ENCODE assay signal across 1 fruit fly cellular context in genomic region chr3L:7249167-7249566, dm6.
TF ChIP-seq lines count a peak whose summit lies in the region.

Gene Cdc27 (minus strand): TSS chr3L:7249340.

TF ChIP-seq in whole organism, embryonic, 481 proteins besides CTCF, POLR2A, EP300 and RAD21 (continued from another document and continues in another):
- no peak for TF ChIP-seq jumu (GFP tag; optimal IDR thresholded peaks at IDR 0.05; lab: Kevin White, UChicago)
- TF ChIP-seq schlank (tag; optimal IDR thresholded peaks at IDR 0.05; lab: Kevin White, UChicago) = no peak
- no peak for TF ChIP-seq CG9876 (GFP tag; optimal IDR thresholded peaks at IDR 0.05; lab: Kevin White, UChicago)
- TF ChIP-seq Hsf (GFP tag; optimal IDR thresholded peaks at IDR 0.05; lab: Kevin White, UChicago) = peak; percentile 46
- no peak for TF ChIP-seq CG17328 (GFP tag; IDR thresholded peaks at IDR 0.05; lab: Robert Waterston, UW)
- TF ChIP-seq CG14014 (GFP tag; IDR thresholded peaks at IDR 0.05; lab: Robert Waterston, UW) = no peak
- peak; percentile 79 for TF ChIP-seq Bgb (GFP tag; IDR thresholded peaks at IDR 0.05; lab: Robert Waterston, UW; ENCODE audit: partially characterized antibody)
- TF ChIP-seq zf30C (GFP tag; optimal IDR thresholded peaks at IDR 0.05; lab: Kevin White, UChicago) = peak; percentile 38
- TF ChIP-seq dati (GFP tag; IDR thresholded peaks at IDR 0.05; lab: Robert Waterston, UW) = no peak
- TF ChIP-seq E2f2 (GFP tag; IDR thresholded peaks at IDR 0.05; lab: Robert Waterston, UW) = peak; percentile 43
- no peak for TF ChIP-seq tio (GFP tag; optimal IDR thresholded peaks at IDR 0.05; lab: Kevin White, UChicago)
- no peak for TF ChIP-seq H15 (GFP tag; IDR thresholded peaks at IDR 0.05; lab: Robert Waterston, UW)
- TF ChIP-seq Stat92E (GFP tag; optimal IDR thresholded peaks at IDR 0.05; lab: Kevin White, UChicago) = peak in 1 of 3 experiments; percentile 50
- no peak for TF ChIP-seq en (GFP tag; optimal IDR thresholded peaks at IDR 0.05; lab: Kevin White, UChicago)
- peak; percentile 91 for TF ChIP-seq CG1024 (GFP tag; IDR thresholded peaks at IDR 0.05; lab: Robert Waterston, UW)
- no peak for TF ChIP-seq CG15696 (tag; optimal IDR thresholded peaks at IDR 0.05; lab: Kevin White, UChicago)
- TF ChIP-seq CG8478 (optimal IDR thresholded peaks at IDR 0.05; lab: Kevin White, UChicago) = no peak
- TF ChIP-seq bsh (GFP tag; optimal IDR thresholded peaks at IDR 0.05; lab: Kevin White, UChicago) = peak in 1 of 2 experiments; percentile 36
- TF ChIP-seq cwo (GFP tag; optimal IDR thresholded peaks at IDR 0.05; lab: Kevin White, UChicago) = no peak
- TF ChIP-seq caup (GFP tag; optimal IDR thresholded peaks at IDR 0.05; lab: Kevin White, UChicago; ENCODE audit: severe bottlenecking) = no peak
- TF ChIP-seq CG7839 (tag; optimal IDR thresholded peaks at IDR 0.05; lab: Kevin White, UChicago) = peak; percentile 55
- TF ChIP-seq eve (GFP tag; optimal IDR thresholded peaks at IDR 0.05; lab: Kevin White, UChicago) = no peak
- TF ChIP-seq CG11696 (GFP tag; IDR thresholded peaks at IDR 0.05; lab: Robert Waterston, UW) = no peak
- no peak for TF ChIP-seq CG33557 (GFP tag; optimal IDR thresholded peaks at IDR 0.05; lab: Kevin White, UChicago)
- no peak for TF ChIP-seq Spps (tag; optimal IDR thresholded peaks at IDR 0.05; lab: Kevin White, UChicago)
- TF ChIP-seq CG8089 (GFP tag; optimal IDR thresholded peaks at IDR 0.05; lab: Kevin White, UChicago) = no peak
- no peak for TF ChIP-seq otp (GFP tag; IDR thresholded peaks at IDR 0.05; lab: Robert Waterston, UW)
- no peak for TF ChIP-seq gce (GFP tag; IDR thresholded peaks at IDR 0.05; lab: Robert Waterston, UW)
- TF ChIP-seq CG1233 (GFP tag; optimal IDR thresholded peaks at IDR 0.05; lab: Kevin White, UChicago) = no peak
- peak; percentile 26 for TF ChIP-seq Side (GFP tag; optimal IDR thresholded peaks at IDR 0.05; lab: Kevin White, UChicago)
- no peak for TF ChIP-seq ara (GFP tag; IDR thresholded peaks at IDR 0.05; lab: Robert Waterston, UW)
- peak; percentile 15 for TF ChIP-seq CG17385 (GFP tag; optimal IDR thresholded peaks at IDR 0.05; lab: Kevin White, UChicago)
- TF ChIP-seq Aef1 (GFP tag; IDR thresholded peaks at IDR 0.05; lab: Robert Waterston, UW) = no peak
- peak; percentile 23 for TF ChIP-seq CG17359 (tag; optimal IDR thresholded peaks at IDR 0.05; lab: Kevin White, UChicago)
- peak; percentile 47 for TF ChIP-seq ftz-f1 (GFP tag; optimal IDR thresholded peaks at IDR 0.05; lab: Kevin White, UChicago)
- TF ChIP-seq fd96Cb (tag; optimal IDR thresholded peaks at IDR 0.05; lab: Kevin White, UChicago) = peak; percentile 9
- no peak for TF ChIP-seq Lpt (GFP tag; optimal IDR thresholded peaks at IDR 0.05; lab: Kevin White, UChicago)
- TF ChIP-seq CG8388 (GFP tag; optimal IDR thresholded peaks at IDR 0.05; lab: Kevin White, UChicago) = no peak
- TF ChIP-seq ssp (GFP tag; IDR thresholded peaks at IDR 0.05; lab: Robert Waterston, UW) = peak; percentile 100
- peak; percentile 69 for TF ChIP-seq CG2120 (GFP tag; optimal IDR thresholded peaks at IDR 0.05; lab: Kevin White, UChicago)
- TF ChIP-seq CG2889 (GFP tag; IDR thresholded peaks at IDR 0.05; lab: Robert Waterston, UW) = no peak
- TF ChIP-seq CG12236 (GFP tag; optimal IDR thresholded peaks at IDR 0.05; lab: Kevin White, UChicago) = no peak
- TF ChIP-seq NK7.1 (GFP tag; optimal IDR thresholded peaks at IDR 0.05; lab: Kevin White, UChicago) = no peak
- no peak for TF ChIP-seq CG43689 (GFP tag; IDR thresholded peaks at IDR 0.05; lab: Robert Waterston, UW)
- no peak for TF ChIP-seq Lim3 (GFP tag; IDR thresholded peaks at IDR 0.05; lab: Robert Waterston, UW)
- no peak for TF ChIP-seq chif (GFP tag; optimal IDR thresholded peaks at IDR 0.05; lab: Kevin White, UChicago)
- TF ChIP-seq CG4282 (GFP tag; optimal IDR thresholded peaks at IDR 0.05; lab: Kevin White, UChicago) = no peak
- no peak for TF ChIP-seq Gsc (GFP tag; IDR thresholded peaks at IDR 0.05; lab: Robert Waterston, UW)
- peak; percentile 10 for TF ChIP-seq HLHmδ (GFP tag; optimal IDR thresholded peaks at IDR 0.05; lab: Kevin White, UChicago)
- peak; percentile 79 for TF ChIP-seq YL-1 (GFP tag; optimal IDR thresholded peaks at IDR 0.05; lab: Kevin White, UChicago)
- TF ChIP-seq ATbp (GFP tag; optimal IDR thresholded peaks at IDR 0.05; lab: Kevin White, UChicago) = no peak
- no peak for TF ChIP-seq stc (GFP tag; IDR thresholded peaks at IDR 0.05; lab: Robert Waterston, UW)
- peak in 1 of 2 experiments; percentile 91 for TF ChIP-seq Eip74EF (GFP tag; optimal IDR thresholded peaks at IDR 0.05; lab: Kevin White, UChicago)
- peak; percentile 90 for TF ChIP-seq row (GFP tag; IDR thresholded peaks at IDR 0.05; lab: Robert Waterston, UW)
- TF ChIP-seq CG1529 (GFP tag; optimal IDR thresholded peaks at IDR 0.05; lab: Kevin White, UChicago) = no peak
- TF ChIP-seq CG6654 (GFP tag; optimal IDR thresholded peaks at IDR 0.05; lab: Kevin White, UChicago) = no peak
- TF ChIP-seq CG2712 (tag; optimal IDR thresholded peaks at IDR 0.05; lab: Kevin White, UChicago) = peak; percentile 60
- peak; percentile 44 for TF ChIP-seq CG13894 (tag; optimal IDR thresholded peaks at IDR 0.05; lab: Kevin White, UChicago)
- TF ChIP-seq Med (GFP tag; lab: Kevin White, UChicago) = peak; percentile 76
- TF ChIP-seq CG2202 (tag; optimal IDR thresholded peaks at IDR 0.05; lab: Kevin White, UChicago) = no peak
- peak; percentile 34 for TF ChIP-seq CG18262 (tag; optimal IDR thresholded peaks at IDR 0.05; lab: Kevin White, UChicago)
- TF ChIP-seq Tbp (GFP tag; optimal IDR thresholded peaks at IDR 0.05; lab: Kevin White, UChicago) = no peak
- TF ChIP-seq CG13775 (GFP tag; optimal IDR thresholded peaks at IDR 0.05; lab: Kevin White, UChicago) = peak; percentile 30
- no peak for TF ChIP-seq Oli (tag; optimal IDR thresholded peaks at IDR 0.05; lab: Kevin White, UChicago)
- no peak; the same call in 1 of the 2 replicates for TF ChIP-seq chm (GFP tag; IDR thresholded peaks at IDR 0.05; lab: Robert Waterston, UW)
- TF ChIP-seq CG10431 (GFP tag; optimal IDR thresholded peaks at IDR 0.05; lab: Kevin White, UChicago) = peak; percentile 95
- no peak for TF ChIP-seq nerfin-1 (tag; optimal IDR thresholded peaks at IDR 0.05; lab: Kevin White, UChicago)
- TF ChIP-seq CG10462 (GFP tag; optimal IDR thresholded peaks at IDR 0.05; lab: Kevin White, UChicago) = no peak
- TF ChIP-seq CG15479 (GFP tag; optimal IDR thresholded peaks at IDR 0.05; lab: Kevin White, UChicago) = no peak
- peak in 1 of 3 experiments; percentile 95 for TF ChIP-seq lola (GFP tag; optimal IDR thresholded peaks at IDR 0.05; lab: Kevin White, UChicago)
- no peak for TF ChIP-seq CG11398 (GFP tag; optimal IDR thresholded peaks at IDR 0.05; lab: Kevin White, UChicago)
- TF ChIP-seq CG11093 (GFP tag; IDR thresholded peaks at IDR 0.05; lab: Robert Waterston, UW) = no peak
- TF ChIP-seq CG11504 (tag; optimal IDR thresholded peaks at IDR 0.05; lab: Kevin White, UChicago) = peak; percentile 53
- TF ChIP-seq hkb (optimal IDR thresholded peaks at IDR 0.05; lab: Kevin White, UChicago) = no peak
- TF ChIP-seq hkb (GFP tag; IDR thresholded peaks at IDR 0.05; lab: Robert Waterston, UW) = 0 out of 2 replicates have a peak, but pooled peaks have one; percentile 26
- peak; percentile 53 for TF ChIP-seq Hmr (GFP tag; optimal IDR thresholded peaks at IDR 0.05; lab: Kevin White, UChicago)
- no peak for TF ChIP-seq CG7987 (GFP tag; optimal IDR thresholded peaks at IDR 0.05; lab: Kevin White, UChicago)
- TF ChIP-seq Nf-YC (tag; optimal IDR thresholded peaks at IDR 0.05; lab: Kevin White, UChicago) = peak; percentile 38
- TF ChIP-seq CG12769 (tag; optimal IDR thresholded peaks at IDR 0.05; lab: Kevin White, UChicago) = peak; percentile 64
- no peak for TF ChIP-seq kni (GFP tag; optimal IDR thresholded peaks at IDR 0.05; lab: Kevin White, UChicago)
- no peak for TF ChIP-seq CG6272 (GFP tag; IDR thresholded peaks at IDR 0.05; lab: Robert Waterston, UW)
- no peak for TF ChIP-seq tap (tag; optimal IDR thresholded peaks at IDR 0.05; lab: Kevin White, UChicago)
- no peak for TF ChIP-seq grn (GFP tag; optimal IDR thresholded peaks at IDR 0.05; lab: Kevin White, UChicago)
- no peak for TF ChIP-seq br (optimal IDR thresholded peaks at IDR 0.05; lab: Kevin White, UChicago)
- no peak for TF ChIP-seq seq (GFP tag; IDR thresholded peaks at IDR 0.05; lab: Robert Waterston, UW)
- TF ChIP-seq CG7745 (tag; optimal IDR thresholded peaks at IDR 0.05; lab: Kevin White, UChicago) = no peak
- TF ChIP-seq gcm2 (GFP tag; optimal IDR thresholded peaks at IDR 0.05; lab: Kevin White, UChicago) = no peak
- TF ChIP-seq disco-r (GFP tag; optimal IDR thresholded peaks at IDR 0.05; lab: Kevin White, UChicago) = no peak
- TF ChIP-seq Doc2 (GFP tag; IDR thresholded peaks at IDR 0.05; lab: Robert Waterston, UW) = no peak
- TF ChIP-seq CG7928 (GFP tag; optimal IDR thresholded peaks at IDR 0.05; lab: Kevin White, UChicago) = no peak
- no peak for TF ChIP-seq ab (GFP tag; optimal IDR thresholded peaks at IDR 0.05; lab: Kevin White, UChicago)
- no peak for TF ChIP-seq dan (GFP tag; IDR thresholded peaks at IDR 0.05; lab: Robert Waterston, UW)
- TF ChIP-seq CG12391 (tag; optimal IDR thresholded peaks at IDR 0.05; lab: Kevin White, UChicago) = peak; percentile 63
- peak; percentile 27 for TF ChIP-seq CG17186 (GFP tag; optimal IDR thresholded peaks at IDR 0.05; lab: Kevin White, UChicago)
- no peak for TF ChIP-seq ttk (GFP tag; IDR thresholded peaks at IDR 0.05; lab: Robert Waterston, UW)
- TF ChIP-seq slbo (GFP tag; IDR thresholded peaks at IDR 0.05; lab: Robert Waterston, UW) = peak; percentile 64
- TF ChIP-seq Ssrp (tag; optimal IDR thresholded peaks at IDR 0.05; lab: Kevin White, UChicago) = peak; percentile 26
- TF ChIP-seq fd3F (GFP tag; optimal IDR thresholded peaks at IDR 0.05; lab: Kevin White, UChicago) = peak; percentile 13
- no peak for TF ChIP-seq yki (optimal IDR thresholded peaks at IDR 0.05; lab: Kevin White, UChicago)
- TF ChIP-seq CG10654 (GFP tag; optimal IDR thresholded peaks at IDR 0.05; lab: Kevin White, UChicago) = peak; percentile 28
- TF ChIP-seq CG4328 (GFP tag; optimal IDR thresholded peaks at IDR 0.05; lab: Kevin White, UChicago) = no peak
- TF ChIP-seq gt (GFP tag; IDR thresholded peaks at IDR 0.05; lab: Robert Waterston, UW) = no peak
- TF ChIP-seq ap (GFP tag; IDR thresholded peaks at IDR 0.05; lab: Robert Waterston, UW) = no peak
- TF ChIP-seq MBD-R2 (GFP tag; IDR thresholded peaks at IDR 0.05; lab: Robert Waterston, UW) = peak; percentile 74
- TF ChIP-seq Atf-2 (GFP tag; optimal IDR thresholded peaks at IDR 0.05; lab: Kevin White, UChicago) = peak; percentile 11
- TF ChIP-seq sd (tag; optimal IDR thresholded peaks at IDR 0.05; lab: Kevin White, UChicago) = no peak
- TF ChIP-seq dysf (GFP tag; IDR thresholded peaks at IDR 0.05; lab: Robert Waterston, UW) = peak; percentile 51; the same call in 2 of the 3 replicates
- TF ChIP-seq pan (optimal IDR thresholded peaks at IDR 0.05; lab: Kevin White, UChicago) = no peak
- TF ChIP-seq pan (GFP tag; optimal IDR thresholded peaks at IDR 0.05 in 1 of 2, IDR thresholded peaks at IDR 0.05 in 1 of 2) = peak in 1 of 2 experiments; percentile 11
- peak; percentile 71 for TF ChIP-seq Lhr (GFP tag; optimal IDR thresholded peaks at IDR 0.05; lab: Kevin White, UChicago)
- peak; percentile 22 for TF ChIP-seq HLH54F (GFP tag; optimal IDR thresholded peaks at IDR 0.05; lab: Kevin White, UChicago)
- TF ChIP-seq Nf-YA (GFP tag; IDR thresholded peaks at IDR 0.05; lab: Robert Waterston, UW) = no peak
- no peak for TF ChIP-seq CG2875 (GFP tag; optimal IDR thresholded peaks at IDR 0.05; lab: Kevin White, UChicago)
- peak; percentile 12 for TF ChIP-seq CG9609 (GFP tag; optimal IDR thresholded peaks at IDR 0.05; lab: Kevin White, UChicago)
- no peak for TF ChIP-seq Poxn (GFP tag; IDR thresholded peaks at IDR 0.05; lab: Robert Waterston, UW)
- no peak for TF ChIP-seq Hmx (GFP tag; optimal IDR thresholded peaks at IDR 0.05; lab: Kevin White, UChicago)
- TF ChIP-seq da (GFP tag; optimal IDR thresholded peaks at IDR 0.05; lab: Kevin White, UChicago) = no peak
- TF ChIP-seq psq (GFP tag; optimal IDR thresholded peaks at IDR 0.05; lab: Kevin White, UChicago) = no peak
- TF ChIP-seq CG9437 (GFP tag; optimal IDR thresholded peaks at IDR 0.05; lab: Kevin White, UChicago) = no peak
- TF ChIP-seq chinmo (GFP tag; IDR thresholded peaks at IDR 0.05; lab: Robert Waterston, UW; ENCODE audit: partially characterized antibody) = peak; percentile 55; the same call in 1 of the 4 replicates
- no peak for TF ChIP-seq Hand (GFP tag; optimal IDR thresholded peaks at IDR 0.05; lab: Kevin White, UChicago)
- no peak for TF ChIP-seq jing (GFP tag; optimal IDR thresholded peaks at IDR 0.05; lab: Kevin White, UChicago)
- TF ChIP-seq CG17568 (GFP tag; optimal IDR thresholded peaks at IDR 0.05; lab: Kevin White, UChicago) = no peak
- no peak for TF ChIP-seq CG8765 (GFP tag; IDR thresholded peaks at IDR 0.05; lab: Robert Waterston, UW)
- peak; percentile 10 for TF ChIP-seq Max (GFP tag; optimal IDR thresholded peaks at IDR 0.05; lab: Kevin White, UChicago)
- no peak for TF ChIP-seq fru (optimal IDR thresholded peaks at IDR 0.05; lab: Kevin White, UChicago)
- peak; percentile 31 for TF ChIP-seq Hr3 (GFP tag; optimal IDR thresholded peaks at IDR 0.05; lab: Kevin White, UChicago)
- TF ChIP-seq vvl (GFP tag; IDR thresholded peaks at IDR 0.05; lab: Robert Waterston, UW) = peak; percentile 86
- no peak for TF ChIP-seq lbe (GFP tag; optimal IDR thresholded peaks at IDR 0.05; lab: Kevin White, UChicago)
- TF ChIP-seq hth (optimal IDR thresholded peaks at IDR 0.05; lab: Kevin White, UChicago) = no peak
- no peak for TF ChIP-seq Atf3 (GFP tag; optimal IDR thresholded peaks at IDR 0.05; lab: Kevin White, UChicago)
- TF ChIP-seq HmgZ (tag; optimal IDR thresholded peaks at IDR 0.05; lab: Kevin White, UChicago) = peak; percentile 47
- TF ChIP-seq Camta (GFP tag; optimal IDR thresholded peaks at IDR 0.05; lab: Kevin White, UChicago) = peak; percentile 53
- no peak for TF ChIP-seq CG3407 (GFP tag; optimal IDR thresholded peaks at IDR 0.05; lab: Kevin White, UChicago)
- peak; percentile 1 for TF ChIP-seq CG3281 (GFP tag; optimal IDR thresholded peaks at IDR 0.05; lab: Kevin White, UChicago)
- TF ChIP-seq B-H1 (GFP tag; IDR thresholded peaks at IDR 0.05; lab: Robert Waterston, UW) = no peak
- TF ChIP-seq H2.0 (GFP tag; IDR thresholded peaks at IDR 0.05; lab: Robert Waterston, UW) = 0 out of 2 replicates have a peak, but pooled peaks have one; percentile 28
- no peak for TF ChIP-seq CG12219 (GFP tag; optimal IDR thresholded peaks at IDR 0.05; lab: Kevin White, UChicago)
- no peak for TF ChIP-seq CG7271 (tag; optimal IDR thresholded peaks at IDR 0.05; lab: Kevin White, UChicago)
